Fruit fly (Drosophila melanogaster) Kc167 (cell line): Measurements from ENCODE around the gene CG3301.

ENCODE experiments used
- Sin3A ChIP-seq: fragments of >200 bp; optimal IDR thresholded peaks from 2 replicates; lab custom pipeline; 2018; ENCODE audit warnings: missing external identifiers
- h ChIP-seq: fragments of >200 bp; optimal IDR thresholded peaks from 3 replicates; lab custom pipeline; 2018; ENCODE audit warnings: missing external identifiers
- insv ChIP-seq: fragments of >200 bp; optimal IDR thresholded peaks from 3 replicates; lab custom pipeline; 2018; ENCODE audit warnings: missing external identifiers
- psq ChIP-seq: fragments of >200 bp; optimal IDR thresholded peaks from 2 replicates; lab custom pipeline; 2017; ENCODE audit warnings: missing external identifiers
- ttk ChIP-seq: sonication (Bioruptor generic); optimal IDR thresholded peaks from 2 replicates; lab custom pipeline; 2017; ENCODE audit warnings: missing external identifiers

DNA sequence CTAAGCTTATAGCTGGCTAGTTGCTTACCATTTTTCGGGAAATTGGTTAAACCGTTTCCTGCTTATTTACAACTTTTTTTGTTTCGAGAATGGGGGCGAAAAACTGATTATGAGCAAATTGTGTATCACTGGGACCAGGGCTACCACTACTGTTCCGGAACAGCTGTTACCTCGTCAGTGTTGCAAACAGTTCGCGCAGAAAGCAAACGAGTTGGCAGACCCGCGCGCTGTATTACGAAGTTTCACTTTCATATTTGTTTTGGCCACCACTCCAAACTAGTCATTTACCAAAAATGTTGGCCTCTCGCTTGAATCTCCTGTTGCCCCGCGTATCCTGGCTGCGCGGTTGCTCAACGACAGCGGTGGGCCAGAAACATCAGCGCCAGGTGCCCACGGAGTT lies 6.1 kb downstream of the CG3301 start, which contains the start of the genes AP-2sigma and Idi:
- no peak for TF ChIP-seq Sin3A (lab: Kevin White, UChicago)
- no peak for TF ChIP-seq insv
- no peak for TF ChIP-seq psq
- TF ChIP-seq ttk (lab: Kevin White, UChicago), result no peak
- no peak for TF ChIP-seq h
